Worm (Caenorhabditis elegans) whole organism, young adult: ENCODE results near the gene F08G2.7.
A peak's percentile ranks its signal among the peaks of the same experiment; 100 is the strongest.

Experiments used
- F52B5.7 ChIP-seq: sonication (generic microtip); optimal IDR thresholded peaks from 2 replicates; lab custom pipeline; 2016; ENCODE audit warnings: mild to moderate bottlenecking, missing genetic modification characterization, missing compliant biosample characterization
- Y53G8AR.9 ChIP-seq: fragments of 200-800 bp; sonication (Bioruptor generic); conservative IDR thresholded peaks from 2 replicates; pipeline ENCODE4 v1.3.6; 2022; ENCODE audit warnings: missing genetic modification reagents, missing genetic modification characterization, missing compliant biosample characterization
- aptf-2 ChIP-seq: fragments of 200-800 bp; sonication (Bioruptor generic); conservative IDR thresholded peaks from 2 replicates; pipeline ENCODE4 v1.3.6; 2022; ENCODE audit warnings: missing genetic modification reagents, missing genetic modification characterization, missing compliant biosample characterization
- attf-3 ChIP-seq: fragments of 200-800 bp; sonication (Bioruptor generic); conservative IDR thresholded peaks from 2 replicates; pipeline ENCODE4 v1.3.6; 2022; ENCODE audit warnings: missing genetic modification reagents, missing genetic modification characterization, missing compliant biosample characterization
- chd-7 ChIP-seq: sonication (generic microtip); optimal IDR thresholded peaks from 2 replicates; lab custom pipeline; 2016; ENCODE audit warnings: mild to moderate bottlenecking, missing genetic modification characterization, moderate library complexity, missing compliant biosample characterization
- dpl-1 ChIP-seq: fragments of 150-350 bp; optimal IDR thresholded peaks from 2 replicates; lab custom pipeline; 2014; ENCODE audit warnings: missing biosample characterization, missing genetic modification reagents, missing genetic modification characterization
- efl-1 ChIP-seq: fragments of 150-350 bp; optimal IDR thresholded peaks from 2 replicates; lab custom pipeline; 2014; ENCODE audit warnings: missing biosample characterization, missing genetic modification reagents, missing genetic modification characterization
- mcd-1 ChIP-seq: fragments of 200-800 bp; sonication (Bioruptor generic); IDR thresholded peaks from 2 replicates; pipeline ENCODE4 v1.3.6; 2022; ENCODE audit warnings: missing genetic modification reagents, missing genetic modification characterization, missing compliant biosample characterization
- nfya-1 ChIP-seq: sonication (generic microtip); optimal IDR thresholded peaks from 2 replicates; lab custom pipeline; 2017; ENCODE audit warnings: antibody characterized with exemption, missing compliant biosample characterization, missing genetic modification characterization, borderline replicate concordance; ENCODE audit not compliant: insufficient read depth
- nhr-90 ChIP-seq: sonication (generic microtip); optimal IDR thresholded peaks from 2 replicates; lab custom pipeline; 2016; ENCODE audit warnings: missing genotype, mild to moderate bottlenecking, missing genetic modification characterization, missing compliant biosample characterization
- pha-4 ChIP-seq: fragments of 150-350 bp; sonication (generic microtip); optimal IDR thresholded peaks from 2 replicates; lab custom pipeline; 2014; ENCODE audit warnings: missing biosample characterization, missing genetic modification reagents, missing genetic modification characterization
- snpc-4 ChIP-seq, 5 experiments: fragments of 150-350 bp in 1 of 5; sonication (generic microtip) in 4 of 5; optimal IDR thresholded peaks; 2 replicates each; lab custom pipeline; 2014 to 2018; ENCODE audit warnings: missing genetic modification characterization in 5 of 5, missing biosample characterization in 3 of 5, antibody characterized with exemption in 2 of 5, mild to moderate bottlenecking in 2 of 5, missing compliant biosample characterization in 2 of 5, missing genotype in 2 of 5, moderate library complexity in 2 of 5, missing genetic modification reagents in 1 of 5
- tbp1 ChIP-seq: fragments of 200-800 bp; sonication (Bioruptor generic); optimal IDR thresholded peaks from 2 replicates; lab custom pipeline; 2018; ENCODE audit warnings: mild to moderate bottlenecking, missing genetic modification characterization, missing compliant biosample characterization
- zfh-2 ChIP-seq: fragments of 200-800 bp; sonication (Bioruptor generic); conservative IDR thresholded peaks from 2 replicates; pipeline ENCODE4 v1.3.6; 2022; ENCODE audit warnings: missing genetic modification reagents, missing genetic modification characterization, missing compliant biosample characterization

DNA sequence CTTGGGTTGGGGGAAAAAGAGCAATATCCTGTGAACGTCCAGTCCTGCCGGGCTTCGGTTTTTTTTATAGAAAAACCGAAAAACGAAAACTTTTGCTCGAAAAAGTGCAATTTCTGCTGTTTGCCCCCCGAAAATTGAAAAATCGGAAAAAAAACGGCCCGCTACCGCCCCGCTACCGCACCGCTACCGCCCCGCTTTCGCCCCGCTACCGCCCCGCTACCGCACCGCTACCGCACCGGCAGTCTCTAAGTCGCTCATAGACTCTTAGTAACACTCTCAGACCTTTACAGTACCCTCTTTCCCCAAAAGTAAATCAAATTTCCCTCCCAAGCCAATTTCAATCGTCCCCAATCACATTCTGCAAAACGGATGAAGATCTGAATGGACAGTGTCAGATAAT, 45.8 kb downstream of the F08G2.7 start:
- no peak for TF ChIP-seq pha-4 (tag; lab: Kevin White, UChicago)
- TF ChIP-seq F52B5.7 (tag; lab: Kevin White, UChicago) = no peak
- TF ChIP-seq snpc-4 (GFP tag; optimal IDR thresholded peaks at IDR 0.05; lab: Kevin White, UChicago) = no peak
- no peak for TF ChIP-seq snpc-4 (tag; optimal IDR thresholded peaks at IDR 0.05; lab: Kevin White, UChicago)
- no peak for TF ChIP-seq chd-7
- TF ChIP-seq aptf-2 = no peak
- no peak for TF ChIP-seq Y53G8AR.9 (GFP tag; lab: Robert Waterston, UW)
- TF ChIP-seq efl-1 = no peak
- no peak for TF ChIP-seq nfya-1 (tag; lab: Kevin White, UChicago)
- TF ChIP-seq dpl-1 (GFP tag; lab: Kevin White, UChicago) = no peak
- no peak for TF ChIP-seq attf-3 (GFP tag; lab: Robert Waterston, UW)
- no peak for TF ChIP-seq mcd-1
- TF ChIP-seq zfh-2 (GFP tag; lab: Robert Waterston, UW) = peak; percentile 79
- TF ChIP-seq tbp1 (GFP tag; lab: Kevin White, UChicago) = no peak
- no peak for TF ChIP-seq nhr-90 (tag; lab: Kevin White, UChicago)
